Worm (Caenorhabditis elegans) whole organism, young adult: ENCODE measurements around the gene srd-38.

Experiments
- B0035.1 ChIP-seq: sonication (generic microtip); optimal IDR thresholded peaks from 2 replicates; lab custom pipeline; 2016; ENCODE audit warnings: missing genetic modification characterization, mild to moderate bottlenecking, missing compliant biosample characterization, missing genotype, missing genetic modification reagents
- B0261.1 ChIP-seq: sonication (generic microtip); optimal IDR thresholded peaks from 2 replicates; lab custom pipeline; 2016; ENCODE audit warnings: mild to moderate bottlenecking, missing genetic modification characterization, moderate library complexity, missing compliant biosample characterization
- C06A6.2 ChIP-seq: fragments of 200-800 bp; sonication (Bioruptor generic); conservative IDR thresholded peaks from 2 replicates; pipeline ENCODE4 v1.3.6; 2022; ENCODE audit warnings: missing genetic modification characterization, missing compliant biosample characterization
- F33H1.4 ChIP-seq: fragments of 200-800 bp; sonication (Bioruptor generic); IDR thresholded peaks from 2 replicates; pipeline ENCODE4 v1.3.6; 2022; ENCODE audit warnings: missing genetic modification reagents, missing genetic modification characterization, missing compliant biosample characterization
- F37B4.10 ChIP-seq: fragments of 200-800 bp; sonication (Bioruptor generic); IDR thresholded peaks from 2 replicates; pipeline ENCODE4 v1.3.6; 2022; ENCODE audit warnings: missing genetic modification characterization, missing compliant biosample characterization
- F39B2.1 ChIP-seq: fragments of 200-800 bp; sonication (Bioruptor generic); IDR thresholded peaks from 2 replicates; pipeline ENCODE4 v1.3.6; 2022; ENCODE audit warnings: missing genetic modification reagents, missing genetic modification characterization, missing compliant biosample characterization
- F52B5.7 ChIP-seq: sonication (generic microtip); optimal IDR thresholded peaks from 2 replicates; lab custom pipeline; 2016; ENCODE audit warnings: mild to moderate bottlenecking, missing genetic modification characterization, missing compliant biosample characterization
- K11D2.4 ChIP-seq: fragments of 200-800 bp; sonication (Bioruptor generic); IDR thresholded peaks from 2 replicates; pipeline ENCODE4 v1.3.6; 2022; ENCODE audit warnings: missing genetic modification reagents, missing genetic modification characterization, missing compliant biosample characterization
- K12H6.12 ChIP-seq: fragments of 200-800 bp; sonication (Bioruptor generic); optimal IDR thresholded peaks from 2 replicates; lab custom pipeline; 2018; ENCODE audit warnings: mild to moderate bottlenecking, missing genetic modification characterization, missing compliant biosample characterization
- Y53G8AR.9 ChIP-seq: fragments of 200-800 bp; sonication (Bioruptor generic); conservative IDR thresholded peaks from 2 replicates; pipeline ENCODE4 v1.3.6; 2022; ENCODE audit warnings: missing genetic modification reagents, missing genetic modification characterization, missing compliant biosample characterization
- ZK185.1 ChIP-seq: sonication (generic microtip); optimal IDR thresholded peaks from 2 replicates; lab custom pipeline; 2016; ENCODE audit warnings: mild to moderate bottlenecking, missing genetic modification characterization, missing compliant biosample characterization; ENCODE audit not compliant: poor library complexity, severe bottlenecking
- akir-1 ChIP-seq: fragments of 200-800 bp; sonication (Bioruptor generic); optimal IDR thresholded peaks from 2 replicates; lab custom pipeline; 2018; ENCODE audit warnings: mild to moderate bottlenecking, missing genetic modification characterization, moderate library complexity, missing compliant biosample characterization
- aptf-2 ChIP-seq: fragments of 200-800 bp; sonication (Bioruptor generic); conservative IDR thresholded peaks from 2 replicates; pipeline ENCODE4 v1.3.6; 2022; ENCODE audit warnings: missing genetic modification reagents, missing genetic modification characterization, missing compliant biosample characterization
- atf-7 ChIP-seq: sonication (generic microtip); optimal IDR thresholded peaks from 2 replicates; lab custom pipeline; 2017; ENCODE audit warnings: mild to moderate bottlenecking, missing genetic modification characterization, missing compliant biosample characterization
- athp-1 ChIP-seq: sonication (generic microtip); optimal IDR thresholded peaks from 2 replicates; lab custom pipeline; 2017; ENCODE audit warnings: mild to moderate bottlenecking, missing genetic modification characterization, missing compliant biosample characterization
- attf-3 ChIP-seq: fragments of 200-800 bp; sonication (Bioruptor generic); conservative IDR thresholded peaks from 2 replicates; pipeline ENCODE4 v1.3.6; 2022; ENCODE audit warnings: missing genetic modification reagents, missing genetic modification characterization, missing compliant biosample characterization
- attf-5 ChIP-seq: fragments of 200-800 bp; sonication (Bioruptor generic); optimal IDR thresholded peaks from 2 replicates; lab custom pipeline; 2018; ENCODE audit warnings: mild to moderate bottlenecking, missing genetic modification characterization, missing compliant biosample characterization
- bed-1 ChIP-seq: fragments of 200-800 bp; sonication (Bioruptor generic); IDR thresholded peaks from 2 replicates; pipeline ENCODE4 v1.3.6; 2022; ENCODE audit warnings: missing genetic modification reagents, missing genetic modification characterization, missing compliant biosample characterization
- ceh-100 ChIP-seq: fragments of 200-800 bp; sonication (Bioruptor generic); IDR thresholded peaks from 2 replicates; pipeline ENCODE4 v1.3.6; 2022; ENCODE audit warnings: missing genetic modification reagents, missing genetic modification characterization, missing compliant biosample characterization
- ceh-58 ChIP-seq: fragments of 200-800 bp; sonication (Bioruptor generic); IDR thresholded peaks from 2 replicates; pipeline ENCODE4 v1.3.6; 2022; ENCODE audit warnings: missing genetic modification characterization, missing compliant biosample characterization
- chd-7 ChIP-seq: sonication (generic microtip); optimal IDR thresholded peaks from 2 replicates; lab custom pipeline; 2016; ENCODE audit warnings: mild to moderate bottlenecking, missing genetic modification characterization, moderate library complexity, missing compliant biosample characterization
- die-1 ChIP-seq: sonication (generic microtip); optimal IDR thresholded peaks from 2 replicates; lab custom pipeline; 2016; ENCODE audit warnings: missing genotype, mild to moderate bottlenecking, missing genetic modification characterization, missing compliant biosample characterization
- dox-1 ChIP-seq: fragments of 200-800 bp; sonication (Bioruptor generic); IDR thresholded peaks from 2 replicates; pipeline ENCODE4 v1.3.6; 2022; ENCODE audit warnings: missing genetic modification reagents, missing genetic modification characterization, missing compliant biosample characterization
- efl-1 ChIP-seq: fragments of 150-350 bp; optimal IDR thresholded peaks from 2 replicates; lab custom pipeline; 2014; ENCODE audit warnings: missing biosample characterization, missing genetic modification reagents, missing genetic modification characterization
- egl-18 ChIP-seq: fragments of 200-800 bp; sonication (Bioruptor generic); IDR thresholded peaks from 2 replicates; pipeline ENCODE4 v1.3.6; 2022; ENCODE audit warnings: missing genetic modification reagents, missing genetic modification characterization, missing compliant biosample characterization
- hlh-12 ChIP-seq: sonication (generic microtip); optimal IDR thresholded peaks from 2 replicates; lab custom pipeline; 2016; ENCODE audit warnings: missing genetic modification characterization, missing compliant biosample characterization
- hrde-1 ChIP-seq: sonication (generic microtip); optimal IDR thresholded peaks from 2 replicates; lab custom pipeline; 2016; ENCODE audit warnings: missing genetic modification characterization, mild to moderate bottlenecking, missing compliant biosample characterization, moderate library complexity, missing genotype, missing genetic modification reagents, borderline replicate concordance
- hsf-1 ChIP-seq: fragments of 200-800 bp; sonication (Bioruptor generic); IDR thresholded peaks from 2 replicates; pipeline ENCODE4 v1.3.6; 2022; ENCODE audit warnings: missing genetic modification reagents, missing genetic modification characterization, missing compliant biosample characterization
- let-526 ChIP-seq: fragments of 200-800 bp; sonication (Bioruptor generic); IDR thresholded peaks from 2 replicates; pipeline ENCODE4 v1.3.6; 2022; ENCODE audit warnings: missing genetic modification reagents, missing genetic modification characterization, missing compliant biosample characterization
- lin-35 ChIP-seq, 3 experiments: fragments of 150-350 bp in 2 of 3; sonication (generic microtip) in 1 of 3; optimal IDR thresholded peaks; 2 replicates each; lab custom pipeline; 2014 to 2018; ENCODE audit warnings: missing biosample characterization in 3 of 3, missing genetic modification characterization in 3 of 3, missing genetic modification reagents in 3 of 3
- lin-54 ChIP-seq: fragments of 200-800 bp; sonication (Bioruptor generic); optimal IDR thresholded peaks from 2 replicates; lab custom pipeline; 2018; ENCODE audit warnings: mild to moderate bottlenecking, missing genetic modification characterization, missing compliant biosample characterization
- lir-1 ChIP-seq: fragments of 200-800 bp; sonication (Bioruptor generic); conservative IDR thresholded peaks from 2 replicates; pipeline ENCODE4 v1.3.6; 2022; ENCODE audit warnings: missing genetic modification reagents, missing genetic modification characterization, missing compliant biosample characterization
- madf-8 ChIP-seq: fragments of 200-800 bp; sonication (Bioruptor generic); conservative IDR thresholded peaks from 2 replicates; pipeline ENCODE4 v1.3.6; 2022; ENCODE audit warnings: missing genetic modification reagents, missing genetic modification characterization, missing compliant biosample characterization
- mxl-1 ChIP-seq: sonication (generic microtip); optimal IDR thresholded peaks from 2 replicates; lab custom pipeline; 2016; ENCODE audit warnings: missing genetic modification characterization, missing compliant biosample characterization
- nfyb-1 ChIP-seq: fragments of 200-800 bp; sonication (Bioruptor generic); IDR thresholded peaks from 2 replicates; pipeline ENCODE4 v1.3.6; 2022; ENCODE audit warnings: missing genetic modification reagents, missing genetic modification characterization, missing compliant biosample characterization
- nhr-80 ChIP-seq: sonication (generic microtip); optimal IDR thresholded peaks from 2 replicates; lab custom pipeline; 2016; ENCODE audit warnings: missing genetic modification characterization, missing compliant biosample characterization
- pbrm-1 ChIP-seq: fragments of 200-800 bp; sonication (Bioruptor generic); IDR thresholded peaks from 2 replicates; pipeline ENCODE4 v1.3.6; 2022; ENCODE audit warnings: missing genetic modification reagents, missing genetic modification characterization, missing compliant biosample characterization
- pha-4 ChIP-seq: fragments of 150-350 bp; sonication (generic microtip); optimal IDR thresholded peaks from 2 replicates; lab custom pipeline; 2014; ENCODE audit warnings: missing biosample characterization, missing genetic modification reagents, missing genetic modification characterization
- rcor-1 ChIP-seq: fragments of 200-800 bp; sonication (Bioruptor generic); IDR thresholded peaks from 2 replicates; pipeline ENCODE4 v1.3.6; 2022; ENCODE audit warnings: missing genetic modification reagents, missing genetic modification characterization, missing compliant biosample characterization
- rec-8 ChIP-seq, 2 experiments: sonication (generic microtip); optimal IDR thresholded peaks; 2 replicates each; lab custom pipeline; 2016; ENCODE audit warnings: mild to moderate bottlenecking in 2 of 2, missing genetic modification characterization in 2 of 2, missing genetic modification reagents in 2 of 2, missing genotype in 2 of 2, missing biosample characterization in 1 of 2, missing compliant biosample characterization in 1 of 2, moderate library complexity in 1 of 2
- snpc-1.1 ChIP-seq: sonication (generic microtip); optimal IDR thresholded peaks from 2 replicates; lab custom pipeline; 2017; ENCODE audit warnings: missing genetic modification characterization, mild to moderate bottlenecking, missing compliant biosample characterization, antibody characterized with exemption, moderate library complexity, missing genotype, missing genetic modification reagents; ENCODE audit not compliant: insufficient read depth
- snpc-1.3 ChIP-seq: sonication (generic microtip); optimal IDR thresholded peaks from 2 replicates; lab custom pipeline; 2017; ENCODE audit warnings: missing genetic modification characterization, mild to moderate bottlenecking, missing compliant biosample characterization, antibody characterized with exemption, moderate library complexity, missing genotype, missing genetic modification reagents; ENCODE audit not compliant: insufficient read depth
- tbx-9 ChIP-seq: sonication (generic microtip); optimal IDR thresholded peaks from 2 replicates; lab custom pipeline; 2016; ENCODE audit warnings: borderline replicate concordance, missing genetic modification characterization, inconsistent platforms, missing compliant biosample characterization
- unc-130 ChIP-seq: sonication (generic microtip); optimal IDR thresholded peaks from 2 replicates; lab custom pipeline; 2016; ENCODE audit warnings: missing genetic modification reagents, missing genetic modification characterization, missing compliant biosample characterization
- unc-62 ChIP-seq: fragments of 150-350 bp; optimal IDR thresholded peaks from 2 replicates; lab custom pipeline; 2014; ENCODE audit warnings: missing biosample characterization, missing genetic modification reagents, missing genetic modification characterization
- ztf-22 ChIP-seq: fragments of 200-800 bp; sonication (Bioruptor generic); optimal IDR thresholded peaks from 2 replicates; lab custom pipeline; 2018; ENCODE audit warnings: mild to moderate bottlenecking, missing genetic modification characterization, moderate library complexity, missing compliant biosample characterization
- ztf-28 ChIP-seq: fragments of 200-800 bp; sonication (Bioruptor generic); IDR thresholded peaks from 2 replicates; pipeline ENCODE4 v1.3.6; 2022; ENCODE audit warnings: missing genetic modification reagents, missing genetic modification characterization, missing compliant biosample characterization
- ztf-3 ChIP-seq: fragments of 200-800 bp; sonication (Bioruptor generic); optimal IDR thresholded peaks from 2 replicates; lab custom pipeline; 2018; ENCODE audit warnings: mild to moderate bottlenecking, missing genetic modification characterization, missing compliant biosample characterization
- ztf-6 ChIP-seq: fragments of 200-800 bp; sonication (Bioruptor generic); IDR thresholded peaks from 2 replicates; pipeline ENCODE4 v1.3.6; 2022; ENCODE audit warnings: missing genetic modification reagents, missing genetic modification characterization, missing compliant biosample characterization

srd-38 gene

DNA sequence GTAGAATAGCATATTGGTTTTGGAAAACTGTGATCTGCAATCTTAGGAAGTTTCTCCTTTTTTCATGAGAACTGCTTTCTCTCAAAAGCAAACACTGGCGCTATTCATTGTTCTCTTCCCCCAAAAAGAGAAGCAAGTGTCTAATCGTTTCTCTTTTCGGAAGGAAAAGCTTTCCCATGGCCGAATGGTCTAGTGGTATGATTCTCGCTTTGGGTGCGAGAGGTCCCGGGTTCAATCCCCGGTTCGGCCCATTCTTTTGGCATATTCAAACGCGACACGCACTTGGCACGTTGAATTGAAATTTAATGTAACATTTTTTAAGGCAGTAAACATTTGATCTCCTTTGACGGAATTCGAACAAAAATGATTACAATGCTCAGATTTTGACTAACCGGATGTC, 16.2 kb downstream of the srd-38 start (continued):
- no peak for TF ChIP-seq K12H6.12 (tag; lab: Kevin White, UChicago)
- TF ChIP-seq attf-5 (GFP tag; lab: Kevin White, UChicago), result no peak
- TF ChIP-seq tbx-9 (tag; lab: Kevin White, UChicago), result no peak
- TF ChIP-seq pbrm-1 (GFP tag; lab: Robert Waterston, UW), result 0 out of 2 replicates have a peak, but pooled peaks have one; percentile 21
- no peak for TF ChIP-seq C06A6.2 (GFP tag; lab: Robert Waterston, UW)
- no peak for TF ChIP-seq ztf-28 (GFP tag; lab: Robert Waterston, UW)
- no peak for TF ChIP-seq ceh-58 (GFP tag; lab: Robert Waterston, UW)
- TF ChIP-seq F33H1.4 (GFP tag; lab: Robert Waterston, UW), result no peak
- TF ChIP-seq nhr-80 (tag; lab: Kevin White, UChicago), result no peak
- peak; percentile 15 for TF ChIP-seq mxl-1 (tag; lab: Kevin White, UChicago)
- TF ChIP-seq pha-4 (tag; lab: Kevin White, UChicago), result no peak
- no peak for TF ChIP-seq chd-7
- no peak for TF ChIP-seq lin-35 (GFP tag; optimal IDR thresholded peaks at IDR 0.05; lab: Kevin White, UChicago)
- no peak for TF ChIP-seq atf-7 (tag; lab: Kevin White, UChicago)
- no peak for TF ChIP-seq unc-130 (GFP tag; lab: Kevin White, UChicago)
- no peak for TF ChIP-seq lin-54 (GFP tag; lab: Kevin White, UChicago)
- TF ChIP-seq ztf-3, result no peak
- no peak for TF ChIP-seq bed-1
- no peak for TF ChIP-seq ztf-6 (GFP tag; lab: Robert Waterston, UW)
- no peak for TF ChIP-seq ztf-22
- peak; percentile 15 for TF ChIP-seq ZK185.1 (tag; lab: Kevin White, UChicago)
- TF ChIP-seq athp-1 (tag; lab: Kevin White, UChicago), result no peak
- no peak for TF ChIP-seq K11D2.4 (GFP tag; lab: Robert Waterston, UW)
- TF ChIP-seq rec-8 (tag; optimal IDR thresholded peaks at IDR 0.05; lab: Kevin White, UChicago), result peak in 1 of 2 experiments; percentile 9
- TF ChIP-seq F52B5.7 (tag; lab: Kevin White, UChicago), result no peak
- peak; percentile 31; the same call in 1 of the 2 replicates for TF ChIP-seq rcor-1 (GFP tag; lab: Robert Waterston, UW)
- TF ChIP-seq B0261.1, result peak; percentile 67
- TF ChIP-seq madf-8, result no peak
- TF ChIP-seq ceh-100 (GFP tag; lab: Robert Waterston, UW), result no peak
- TF ChIP-seq snpc-1.1 (tag; lab: Kevin White, UChicago), result no peak
- no peak for TF ChIP-seq let-526 (GFP tag; lab: Robert Waterston, UW)
- no peak for TF ChIP-seq lir-1 (GFP tag; lab: Robert Waterston, UW)
- no peak for TF ChIP-seq dox-1 (GFP tag; lab: Robert Waterston, UW)
- no peak for TF ChIP-seq F39B2.1 (GFP tag; lab: Robert Waterston, UW)
- TF ChIP-seq B0035.1, result no peak
- no peak for TF ChIP-seq F37B4.10
- TF ChIP-seq hlh-12 (tag; lab: Kevin White, UChicago), result no peak
- no peak for TF ChIP-seq aptf-2
- TF ChIP-seq hrde-1 (tag; lab: Kevin White, UChicago), result no peak
- no peak for TF ChIP-seq unc-62 (GFP tag; lab: Kevin White, UChicago)
- TF ChIP-seq efl-1 (GFP tag; lab: Kevin White, UChicago), result no peak
- TF ChIP-seq Y53G8AR.9 (GFP tag; lab: Robert Waterston, UW), result no peak
- no peak for TF ChIP-seq nfyb-1
- TF ChIP-seq snpc-1.3 (tag; lab: Kevin White, UChicago), result peak; percentile 49
- TF ChIP-seq egl-18 (GFP tag; lab: Robert Waterston, UW), result no peak
- no peak for TF ChIP-seq akir-1
- TF ChIP-seq attf-3 (GFP tag; lab: Robert Waterston, UW), result no peak
- TF ChIP-seq die-1 (tag; lab: Kevin White, UChicago), result peak; percentile 45
- no peak for TF ChIP-seq hsf-1 (GFP tag; lab: Robert Waterston, UW)
